Fruit fly (Drosophila melanogaster) whole organism, adult: ENCODE measurements around the gene CG13005.

Source experiments
- CG11617 ChIP-seq: fragments of 200-800 bp; sonication (Bioruptor generic); optimal IDR thresholded peaks from 2 replicates; lab custom pipeline; 2017; ENCODE audit warnings: mild to moderate bottlenecking, missing biosample characterization, missing genetic modification reagents, missing genetic modification characterization
- CG12768 ChIP-seq: fragments of 200-800 bp; sonication (Bioruptor generic); optimal IDR thresholded peaks from 2 replicates; lab custom pipeline; 2017; ENCODE audit warnings: missing biosample characterization, missing genetic modification characterization, mild to moderate bottlenecking, moderate library complexity, missing genetic modification reagents
- CG14711 ChIP-seq: fragments of 200-800 bp; sonication (Bioruptor generic); optimal IDR thresholded peaks from 2 replicates; lab custom pipeline; 2018; ENCODE audit warnings: missing biosample characterization, mild to moderate bottlenecking, missing genetic modification characterization, moderate library complexity
- CG5204 ChIP-seq: fragments of 200-800 bp; sonication (Bioruptor generic); optimal IDR thresholded peaks from 2 replicates; lab custom pipeline; 2016; ENCODE audit warnings: missing biosample characterization, missing genetic modification characterization
- CG7101 ChIP-seq: fragments of 200-800 bp; sonication (Bioruptor generic); optimal IDR thresholded peaks from 2 replicates; lab custom pipeline; 2018; ENCODE audit warnings: missing biosample characterization, mild to moderate bottlenecking, missing genetic modification characterization, moderate library complexity
- Clk ChIP-seq: fragments of 200-800 bp; sonication (Bioruptor generic); optimal IDR thresholded peaks from 2 replicates; lab custom pipeline; 2017; ENCODE audit warnings: missing biosample characterization, missing genetic modification characterization
- Crg-1 ChIP-seq: fragments of 200-800 bp; sonication (Bioruptor generic); optimal IDR thresholded peaks from 2 replicates; lab custom pipeline; 2016; ENCODE audit warnings: missing biosample characterization, missing genetic modification characterization
- Mnt ChIP-seq: fragments of 200-800 bp; sonication (Bioruptor generic); optimal IDR thresholded peaks from 2 replicates; lab custom pipeline; 2016; ENCODE audit warnings: missing biosample characterization, mild to moderate bottlenecking, missing genetic modification characterization
- cic ChIP-seq: fragments of 200-800 bp; sonication (Bioruptor generic); optimal IDR thresholded peaks from 2 replicates; lab custom pipeline; 2017; ENCODE audit warnings: missing biosample characterization, mild to moderate bottlenecking, missing genetic modification characterization, moderate library complexity
- kay ChIP-seq: fragments of 200-800 bp; sonication (Bioruptor generic); peaks from one replicate; lab custom pipeline; 2016; ENCODE audit warnings: missing biosample characterization, missing genetic modification characterization, borderline replicate concordance
- ovo ChIP-seq: fragments of 200-800 bp; sonication (Bioruptor generic); optimal IDR thresholded peaks from 2 replicates; lab custom pipeline; 2016; ENCODE audit warnings: missing biosample characterization, missing genetic modification characterization
- pad ChIP-seq: fragments of 200-800 bp; sonication (Bioruptor generic); optimal IDR thresholded peaks from 3 replicates; lab custom pipeline; 2017; ENCODE audit warnings: missing biosample characterization, missing genetic modification characterization, mild to moderate bottlenecking, moderate library complexity, missing genetic modification reagents
- toe ChIP-seq: fragments of 200-800 bp; sonication (Bioruptor generic); optimal IDR thresholded peaks from 2 replicates; lab custom pipeline; 2016; ENCODE audit warnings: missing biosample characterization, missing genetic modification characterization

- TF ChIP-seq CG7101 (tag; lab: Kevin White, UChicago) = no peak
- TF ChIP-seq pad (GFP tag; lab: Kevin White, UChicago) = no peak
- no peak for TF ChIP-seq Crg-1 (GFP tag; lab: Kevin White, UChicago)
- no peak for TF ChIP-seq CG5204 (GFP tag; lab: Kevin White, UChicago)
- TF ChIP-seq CG14711 (tag; lab: Kevin White, UChicago) = no peak
- TF ChIP-seq Mnt (GFP tag; lab: Kevin White, UChicago) = no peak
- no peak for TF ChIP-seq CG11617 (GFP tag; lab: Kevin White, UChicago)
- no peak for TF ChIP-seq CG12768
- no peak for TF ChIP-seq toe
- no peak for TF ChIP-seq kay (GFP tag; lab: Kevin White, UChicago)
- no peak for TF ChIP-seq Clk (GFP tag; lab: Kevin White, UChicago)
- TF ChIP-seq cic (GFP tag; lab: Kevin White, UChicago) = no peak
- no peak for TF ChIP-seq ovo (GFP tag; lab: Kevin White, UChicago)
Measured at dm6 chrX:16848978-16849377, 45.5 kb downstream of the CG13005 start.
